Fruit fly (Drosophila melanogaster): ENCODE data around the gene SsRbeta.

The SsRbeta gene

dm6 chr3L:16113607-16114337, 15.6 kb upstream of the SsRbeta start:
- TF ChIP-seq Dll (optimal IDR thresholded peaks at IDR 0.05) (no peak), EcR (GFP tag; optimal IDR thresholded peaks at IDR 0.05) (no peak), psq (optimal IDR thresholded peaks at IDR 0.05) (no peak), CG8478 (optimal IDR thresholded peaks at IDR 0.05) (no peak), pan (optimal IDR thresholded peaks at IDR 0.05) (no peak), usp (GFP tag; optimal IDR thresholded peaks at IDR 0.05) (no peak)

dm6 chr3L:16121791-16122190, 7.6 kb upstream of the SsRbeta start, which contains the start of gene Strump:
Gene Strump, plus strand, starts transcription at chr3L:16122002.
- TF ChIP-seq usp (GFP tag; optimal IDR thresholded peaks at IDR 0.05) (no peak), psq (optimal IDR thresholded peaks at IDR 0.05) (no peak), pan (optimal IDR thresholded peaks at IDR 0.05) (no peak), Dll (optimal IDR thresholded peaks at IDR 0.05) (no peak), EcR (GFP tag; optimal IDR thresholded peaks at IDR 0.05) (no peak), CG8478 (optimal IDR thresholded peaks at IDR 0.05) (no peak)

dm6 chr3L:16128481-16128972, 890 bp upstream of the SsRbeta start, which contains the start of gene Pgm1:
Gene Pgm1, minus strand, starts transcription at chr3L:16128531.
- TF ChIP-seq psq (optimal IDR thresholded peaks at IDR 0.05) (no peak), CG8478 (optimal IDR thresholded peaks at IDR 0.05) (no peak), pan (optimal IDR thresholded peaks at IDR 0.05) (no peak), EcR (GFP tag; optimal IDR thresholded peaks at IDR 0.05) (no peak), usp (GFP tag; optimal IDR thresholded peaks at IDR 0.05) (no peak)

- TF ChIP-seq pan (optimal IDR thresholded peaks at IDR 0.05), result no peak
- TF ChIP-seq psq (optimal IDR thresholded peaks at IDR 0.05), result no peak
- no peak for TF ChIP-seq CG8478 (optimal IDR thresholded peaks at IDR 0.05)
- TF ChIP-seq EcR (GFP tag; optimal IDR thresholded peaks at IDR 0.05), result no peak
- no peak for TF ChIP-seq Dll (optimal IDR thresholded peaks at IDR 0.05)
- no peak for TF ChIP-seq usp (GFP tag; optimal IDR thresholded peaks at IDR 0.05)
Measured at dm6 chr3L:16131264-16132066, 2.0 kb downstream of the SsRbeta start, which contains the start of the genes Trs20 and elg1. Gene Trs20, minus strand, starts transcription at chr3L:16131632. Gene elg1, plus strand, starts transcription at chr3L:16132028.

dm6 chr3L:16132067-16132418, 2.6 kb downstream of the SsRbeta start:
- TF ChIP-seq psq (optimal IDR thresholded peaks at IDR 0.05) (no peak), usp (GFP tag; optimal IDR thresholded peaks at IDR 0.05) (no peak), pan (optimal IDR thresholded peaks at IDR 0.05) (no peak), EcR (GFP tag; optimal IDR thresholded peaks at IDR 0.05) (no peak), Dll (optimal IDR thresholded peaks at IDR 0.05) (no peak)

dm6 chr3L:16136819-16137553, 7.6 kb downstream of the SsRbeta start:
- no peak for TF ChIP-seq Dll (optimal IDR thresholded peaks at IDR 0.05)
- TF ChIP-seq EcR (GFP tag; optimal IDR thresholded peaks at IDR 0.05), result no peak
- no peak for TF ChIP-seq usp (GFP tag; optimal IDR thresholded peaks at IDR 0.05)
- no peak for TF ChIP-seq pan (optimal IDR thresholded peaks at IDR 0.05)
- no peak for TF ChIP-seq CG8478 (optimal IDR thresholded peaks at IDR 0.05)
- TF ChIP-seq psq (optimal IDR thresholded peaks at IDR 0.05), result no peak

- TF ChIP-seq EcR (GFP tag; optimal IDR thresholded peaks at IDR 0.05) (no peak), psq (optimal IDR thresholded peaks at IDR 0.05) (no peak), CG8478 (optimal IDR thresholded peaks at IDR 0.05) (no peak), usp (GFP tag; optimal IDR thresholded peaks at IDR 0.05) (no peak), pan (optimal IDR thresholded peaks at IDR 0.05) (no peak), Dll (optimal IDR thresholded peaks at IDR 0.05) (no peak)
Measured at dm6 chr3L:16137779-16138178, 8.4 kb downstream of the SsRbeta start, which contains the start of gene CG5157. Gene CG5157, minus strand, starts transcription at chr3L:16137879.

dm6 chr3L:16139131-16139530, 9.7 kb downstream of the SsRbeta start:
- TF ChIP-seq EcR (GFP tag; optimal IDR thresholded peaks at IDR 0.05) (no peak), usp (GFP tag; optimal IDR thresholded peaks at IDR 0.05) (no peak), CG8478 (optimal IDR thresholded peaks at IDR 0.05) (no peak), pan (optimal IDR thresholded peaks at IDR 0.05) (no peak), psq (optimal IDR thresholded peaks at IDR 0.05) (no peak), Dll (optimal IDR thresholded peaks at IDR 0.05) (no peak)

- TF ChIP-seq pan (optimal IDR thresholded peaks at IDR 0.05) (no peak), usp (GFP tag; optimal IDR thresholded peaks at IDR 0.05) (no peak), psq (optimal IDR thresholded peaks at IDR 0.05) (no peak), Dll (optimal IDR thresholded peaks at IDR 0.05) (no peak)
Measured at dm6 chr3L:16141556-16141955, 12.1 kb downstream of the SsRbeta start.

dm6 chr3L:16143685-16144539, 14.5 kb downstream of the SsRbeta start, which contains the start of gene CG32152:
Gene CG32152, minus strand, starts transcription at chr3L:16144036.
- no peak for TF ChIP-seq CG8478 (optimal IDR thresholded peaks at IDR 0.05)
- TF ChIP-seq pan (optimal IDR thresholded peaks at IDR 0.05), result no peak
- TF ChIP-seq psq (optimal IDR thresholded peaks at IDR 0.05), result no peak
- no peak for TF ChIP-seq EcR (GFP tag; optimal IDR thresholded peaks at IDR 0.05)
- TF ChIP-seq Dll (optimal IDR thresholded peaks at IDR 0.05), result no peak
- no peak for TF ChIP-seq usp (GFP tag; optimal IDR thresholded peaks at IDR 0.05)

Data from whole organism.